Worm (Caenorhabditis elegans) whole organism, late embryonic: Measurements from ENCODE around the gene C02H6.1.

Source experiments
- C08G9.2 ChIP-seq: sonication (generic microtip); optimal IDR thresholded peaks from 2 replicates; lab custom pipeline; 2016; ENCODE audit warnings: mild to moderate bottlenecking, missing genetic modification characterization, moderate library complexity, missing compliant biosample characterization
- C38D4.7 ChIP-seq: fragments of 200-800 bp; sonication (Bioruptor generic); optimal IDR thresholded peaks from 2 replicates; lab custom pipeline; 2018; ENCODE audit warnings: mild to moderate bottlenecking, missing genetic modification characterization, moderate library complexity, missing compliant biosample characterization
- F13H6.1 ChIP-seq: sonication (generic microtip); optimal IDR thresholded peaks from 2 replicates; lab custom pipeline; 2016; ENCODE audit warnings: missing genetic modification characterization, missing compliant biosample characterization
- K09A11.1 ChIP-seq: sonication (generic microtip); optimal IDR thresholded peaks from 2 replicates; lab custom pipeline; 2017; ENCODE audit warnings: antibody characterized with exemption, mild to moderate bottlenecking, missing genetic modification characterization, missing compliant biosample characterization; ENCODE audit not compliant: insufficient read depth
- T23F11.4 ChIP-seq: fragments of 200-800 bp; sonication (Bioruptor generic); optimal IDR thresholded peaks from 2 replicates; lab custom pipeline; 2018; ENCODE audit warnings: mild to moderate bottlenecking, missing genetic modification characterization, missing compliant biosample characterization
- ceh-14 ChIP-seq: sonication (generic microtip); optimal IDR thresholded peaks from 2 replicates; lab custom pipeline; 2016; ENCODE audit warnings: missing genotype, missing genetic modification characterization, missing compliant biosample characterization
- ceh-18 ChIP-seq: sonication (generic microtip); optimal IDR thresholded peaks from 2 replicates; lab custom pipeline; 2016; ENCODE audit warnings: missing genetic modification characterization, missing compliant biosample characterization
- ceh-2 ChIP-seq: sonication (generic microtip); optimal IDR thresholded peaks from 2 replicates; lab custom pipeline; 2016; ENCODE audit warnings: missing genotype, missing genetic modification characterization, missing compliant biosample characterization
- ceh-22 ChIP-seq: sonication (generic microtip); optimal IDR thresholded peaks from 2 replicates; lab custom pipeline; 2017; ENCODE audit warnings: missing biosample characterization, missing genetic modification characterization
- ceh-24 ChIP-seq: sonication (generic microtip); optimal IDR thresholded peaks from 2 replicates; lab custom pipeline; 2016; ENCODE audit warnings: mild to moderate bottlenecking, missing genetic modification characterization, missing compliant biosample characterization
- ceh-30 ChIP-seq: fragments of 150-350 bp; optimal IDR thresholded peaks from 2 replicates; lab custom pipeline; 2014; ENCODE audit warnings: missing biosample characterization, missing genetic modification characterization
- ceh-6 ChIP-seq: fragments of 200-800 bp; sonication (Bioruptor generic); optimal IDR thresholded peaks from 2 replicates; lab custom pipeline; 2018; ENCODE audit warnings: mild to moderate bottlenecking, missing genetic modification characterization, missing compliant biosample characterization
- che-1 ChIP-seq: sonication (generic microtip); optimal IDR thresholded peaks from 2 replicates; lab custom pipeline; 2016; ENCODE audit warnings: mild to moderate bottlenecking, missing genetic modification characterization, missing compliant biosample characterization
- dmd-4 ChIP-seq: sonication (generic microtip); optimal IDR thresholded peaks from 2 replicates; lab custom pipeline; 2016; ENCODE audit warnings: borderline replicate concordance, missing genetic modification characterization, missing compliant biosample characterization
- dve-1 ChIP-seq: sonication (generic microtip); optimal IDR thresholded peaks from 2 replicates; lab custom pipeline; 2017; ENCODE audit warnings: antibody characterized with exemption, mild to moderate bottlenecking, missing genetic modification characterization, missing compliant biosample characterization
- eyg-1 ChIP-seq: sonication (generic microtip); optimal IDR thresholded peaks from 2 replicates; lab custom pipeline; 2016; ENCODE audit warnings: missing genotype, missing genetic modification characterization, missing compliant biosample characterization
- fkh-6 ChIP-seq: sonication (generic microtip); optimal IDR thresholded peaks from 2 replicates; lab custom pipeline; 2016; ENCODE audit warnings: missing genetic modification characterization, missing compliant biosample characterization
- gmeb-2 ChIP-seq: sonication (generic microtip); optimal IDR thresholded peaks from 2 replicates; lab custom pipeline; 2016; ENCODE audit warnings: missing genetic modification characterization, inconsistent platforms, missing compliant biosample characterization
- hlh-15 ChIP-seq: sonication (generic microtip); optimal IDR thresholded peaks from 2 replicates; lab custom pipeline; 2016; ENCODE audit warnings: missing genetic modification characterization, missing compliant biosample characterization
- hlh-30 ChIP-seq: sonication (generic microtip); optimal IDR thresholded peaks from 2 replicates; lab custom pipeline; 2017; ENCODE audit warnings: antibody characterized with exemption, missing genetic modification characterization, missing compliant biosample characterization; ENCODE audit not compliant: insufficient read depth
- lin-11 ChIP-seq: fragments of 200-800 bp; sonication (Bioruptor generic); optimal IDR thresholded peaks from 2 replicates; lab custom pipeline; 2018; ENCODE audit warnings: mild to moderate bottlenecking, missing genetic modification characterization, missing compliant biosample characterization
- mec-3 ChIP-seq: sonication (generic microtip); optimal IDR thresholded peaks from 2 replicates; lab custom pipeline; 2016; ENCODE audit warnings: borderline replicate concordance, missing genetic modification characterization, missing compliant biosample characterization
- nfya-1 ChIP-seq: sonication (generic microtip); optimal IDR thresholded peaks from 2 replicates; lab custom pipeline; 2017; ENCODE audit warnings: missing genetic modification characterization, mild to moderate bottlenecking, missing compliant biosample characterization, antibody characterized with exemption, moderate library complexity
- nhr-11 ChIP-seq: fragments of 150-350 bp; optimal IDR thresholded peaks from 2 replicates; lab custom pipeline; 2014; ENCODE audit warnings: missing biosample characterization, missing genetic modification characterization
- pag-3 ChIP-seq: sonication (generic microtip); optimal IDR thresholded peaks from 2 replicates; lab custom pipeline; 2016; ENCODE audit warnings: missing compliant biosample characterization, missing genetic modification characterization, borderline replicate concordance
- pha-4 ChIP-seq: fragments of 150-350 bp; optimal IDR thresholded peaks from 2 replicates; lab custom pipeline; 2018; ENCODE audit warnings: missing biosample characterization, missing genetic modification reagents, missing genetic modification characterization
- pqm-1 ChIP-seq: sonication (generic microtip); optimal IDR thresholded peaks from 2 replicates; lab custom pipeline; 2016; ENCODE audit warnings: missing genetic modification characterization, missing compliant biosample characterization
- pros-1 ChIP-seq: fragments of 150-350 bp; optimal IDR thresholded peaks from 2 replicates; lab custom pipeline; 2014; ENCODE audit warnings: missing biosample characterization, missing genetic modification reagents, missing genetic modification characterization
- ref-2 ChIP-seq: sonication (generic microtip); optimal IDR thresholded peaks from 2 replicates; lab custom pipeline; 2016; ENCODE audit warnings: missing genetic modification characterization, missing compliant biosample characterization
- rnt-1 ChIP-seq: sonication (generic microtip); optimal IDR thresholded peaks from 2 replicates; lab custom pipeline; 2016; ENCODE audit warnings: missing genetic modification characterization, missing compliant biosample characterization
- sox-4 ChIP-seq: sonication (generic microtip); optimal IDR thresholded peaks from 2 replicates; lab custom pipeline; 2017; ENCODE audit warnings: mild to moderate bottlenecking, missing genetic modification characterization, inconsistent platforms, missing compliant biosample characterization
- tbx-2 ChIP-seq: sonication (generic microtip); optimal IDR thresholded peaks from 2 replicates; lab custom pipeline; 2016; ENCODE audit warnings: missing genetic modification characterization, missing compliant biosample characterization
- ttx-3 ChIP-seq: sonication (generic microtip); optimal IDR thresholded peaks from 2 replicates; lab custom pipeline; 2016; ENCODE audit warnings: missing genetic modification reagents, missing genetic modification characterization, missing compliant biosample characterization
- unc-3 ChIP-seq, 2 experiments: fragments of 200-800 bp in 1 of 2; sonication (Bioruptor generic) in 1 of 2; sonication (generic microtip) in 1 of 2; conservative IDR thresholded peaks in 1 of 2; optimal IDR thresholded peaks in 1 of 2; 2 replicates each; pipeline versions ENCODE4 v1.3.6 to Lab custom; 2016 to 2022; ENCODE audit warnings: missing compliant biosample characterization in 2 of 2, missing genetic modification characterization in 2 of 2, missing genetic modification reagents in 1 of 2
- unc-42 ChIP-seq: sonication (generic microtip); optimal IDR thresholded peaks from 2 replicates; lab custom pipeline; 2016; ENCODE audit warnings: missing genotype, missing genetic modification characterization, missing compliant biosample characterization
- unc-55 ChIP-seq: sonication (generic microtip); optimal IDR thresholded peaks from 2 replicates; lab custom pipeline; 2017; ENCODE audit warnings: missing biosample characterization, missing genetic modification reagents, missing genetic modification characterization
- unc-86 ChIP-seq: sonication (generic microtip); optimal IDR thresholded peaks from 2 replicates; lab custom pipeline; 2016; ENCODE audit warnings: missing genetic modification characterization, missing compliant biosample characterization
- zip-5 ChIP-seq: sonication (generic microtip); optimal IDR thresholded peaks from 2 replicates; lab custom pipeline; 2016; ENCODE audit warnings: missing genetic modification characterization, missing compliant biosample characterization

C02H6.1 gene

DNA sequence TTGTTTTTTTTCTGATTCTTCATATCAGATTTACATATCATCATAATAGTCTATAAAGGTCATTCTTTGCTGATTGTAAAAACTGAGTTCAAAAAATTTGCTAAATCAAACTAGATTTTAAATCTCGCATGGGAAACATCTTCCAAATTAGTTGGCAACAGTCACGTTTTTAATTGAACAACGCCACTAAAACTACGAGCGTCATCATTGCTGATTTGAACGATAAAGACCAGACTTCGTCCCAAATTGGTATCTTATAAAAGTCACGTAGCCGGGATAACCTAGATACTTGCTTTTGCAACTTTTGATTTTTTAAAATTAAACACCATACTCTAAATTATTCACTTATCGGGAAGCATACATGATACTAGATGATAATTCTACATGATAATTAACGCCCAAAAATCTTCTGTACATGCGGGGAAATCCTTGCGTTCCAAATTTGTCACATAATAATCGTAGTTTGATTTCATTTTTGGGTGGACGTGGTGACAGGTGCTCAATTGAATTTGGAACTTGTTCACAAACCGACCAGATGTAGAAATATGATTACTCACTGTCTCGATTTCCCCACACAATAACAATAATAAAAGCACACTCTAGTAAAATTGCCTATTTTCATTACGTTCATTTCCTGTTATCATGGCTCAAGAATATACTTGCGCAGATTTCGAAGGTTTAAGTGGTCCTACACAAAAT, 27.5 kb upstream of the C02H6.1 start, which contains the start of gene srw-67:
srw-67 (plus strand) TSS at position 643 of the 699 bp plus-strand sequence.
- TF ChIP-seq pqm-1 (tag; lab: Kevin White, UChicago) (no peak), rnt-1 (tag; lab: Kevin White, UChicago) (no peak), ceh-22 (tag; lab: Kevin White, UChicago) (no peak), ceh-24 (no peak), unc-86 (tag; lab: Kevin White, UChicago) (no peak), sox-4 (no peak), pag-3 (no peak), che-1 (no peak), hlh-30 (tag; lab: Kevin White, UChicago) (no peak), ceh-14 (tag; lab: Kevin White, UChicago) (no peak), gmeb-2 (no peak), ceh-2 (no peak), ref-2 (tag; lab: Kevin White, UChicago) (no peak), lin-11 (tag; lab: Kevin White, UChicago) (no peak), pros-1 (tag; lab: Kevin White, UChicago) (no peak), unc-3 (GFP tag; conservative IDR thresholded peaks at IDR 0.05; lab: Robert Waterston, UW) (no peak), unc-3 (tag; optimal IDR thresholded peaks at IDR 0.05; lab: Kevin White, UChicago) (no peak), T23F11.4 (no peak), ceh-6 (GFP tag; lab: Kevin White, UChicago) (no peak), pha-4 (no peak)

DNA sequence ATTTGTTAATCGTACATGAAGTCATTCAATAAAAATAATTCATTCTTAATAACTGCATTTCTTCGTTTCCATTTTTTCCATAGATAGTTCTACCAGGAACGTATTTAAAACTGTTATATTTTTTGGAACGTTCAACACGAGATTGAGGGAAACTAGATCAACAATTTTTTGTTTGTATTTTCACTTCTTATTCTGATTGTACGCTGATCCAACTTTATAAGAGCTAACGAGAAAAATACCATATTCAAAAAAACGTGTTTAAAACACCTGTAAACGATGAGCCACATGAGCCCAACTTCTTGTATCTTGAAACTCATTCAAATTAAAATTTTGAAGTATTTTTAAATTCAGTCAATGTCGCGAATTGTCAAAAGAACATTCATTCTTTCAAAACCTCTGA, 26.9 kb upstream of the C02H6.1 start:
- TF ChIP-seq nfya-1: no peak
- no peak for TF ChIP-seq ref-2 (tag; lab: Kevin White, UChicago)
- TF ChIP-seq ceh-18 (tag; lab: Kevin White, UChicago): no peak
- no peak for TF ChIP-seq tbx-2 (tag; lab: Kevin White, UChicago)
- no peak for TF ChIP-seq fkh-6
- no peak for TF ChIP-seq nhr-11 (tag; lab: Kevin White, UChicago)
- no peak for TF ChIP-seq eyg-1
- no peak for TF ChIP-seq ceh-22 (tag; lab: Kevin White, UChicago)
- TF ChIP-seq, all 69 proteins: peak for 0

DNA sequence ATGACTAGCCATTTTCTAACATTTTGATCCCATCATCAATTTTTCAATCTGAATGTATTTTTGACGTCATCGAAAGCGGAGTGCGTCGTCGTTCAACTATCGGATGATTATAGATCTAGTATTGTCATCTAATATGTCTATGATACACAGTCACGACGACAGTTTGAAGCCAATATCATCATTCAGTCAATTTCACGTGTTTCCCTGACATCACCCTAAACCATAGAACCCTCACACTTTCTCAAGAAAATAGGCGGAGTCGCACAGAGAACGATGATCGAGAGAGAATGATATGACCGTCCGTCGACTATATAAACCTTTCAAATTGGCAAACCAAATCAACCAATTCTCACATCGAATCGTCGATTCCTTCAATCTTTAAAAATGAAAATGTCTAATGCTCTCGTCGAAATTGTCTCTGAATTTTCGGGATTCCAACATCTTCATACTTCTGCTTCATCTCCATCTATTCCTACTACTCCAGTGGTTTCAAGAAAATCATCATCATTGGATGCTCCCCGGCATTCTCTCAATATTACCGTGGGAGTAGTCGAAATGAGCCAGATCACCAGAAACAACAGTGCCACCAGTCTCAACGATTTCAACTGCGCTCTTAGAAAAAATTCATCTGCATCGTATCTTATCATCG, 26.2 kb upstream of the C02H6.1 start, which contains the start of gene F18E3.13:
F18E3.13 (plus strand) TSS at position 385 of the 649 bp plus-strand sequence.
- TF ChIP-seq unc-55 (GFP tag; lab: Kevin White, UChicago): no peak
- no peak for TF ChIP-seq hlh-30 (tag; lab: Kevin White, UChicago)
- no peak for TF ChIP-seq unc-86 (tag; lab: Kevin White, UChicago)
- TF ChIP-seq C38D4.7 (GFP tag; lab: Kevin White, UChicago): no peak

DNA sequence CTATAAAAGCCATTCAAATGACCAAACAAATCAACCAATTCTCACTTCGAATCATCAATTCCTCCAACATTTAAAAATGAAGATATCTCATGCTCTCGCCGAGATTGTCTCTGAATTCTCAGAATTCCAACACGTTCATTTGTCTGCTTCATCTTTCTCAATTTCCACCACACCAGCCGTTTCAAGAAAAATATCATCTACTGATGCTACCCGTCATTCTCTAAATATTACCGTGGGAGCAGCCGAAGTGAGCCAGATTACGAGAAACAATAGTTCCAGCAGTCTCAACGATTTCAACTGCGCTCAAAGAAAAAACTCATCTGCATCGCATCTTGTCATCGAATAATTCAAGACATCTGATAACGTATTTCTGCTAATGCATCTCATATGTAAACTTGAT, 25.2 kb upstream of the C02H6.1 start, which contains the start of gene F18E3.12:
F18E3.12 (plus strand) TSS at position 77 of the 400 bp plus-strand sequence.
- TF ChIP-seq K09A11.1 (tag; lab: Kevin White, UChicago): no peak
- TF ChIP-seq ceh-22 (tag; lab: Kevin White, UChicago): no peak
- TF ChIP-seq C38D4.7 (GFP tag; lab: Kevin White, UChicago): no peak
- TF ChIP-seq rnt-1 (tag; lab: Kevin White, UChicago): no peak
- TF ChIP-seq zip-5 (tag; lab: Kevin White, UChicago): no peak
- no peak for TF ChIP-seq mec-3 (tag; lab: Kevin White, UChicago)
- no peak for TF ChIP-seq F13H6.1
- no peak for TF ChIP-seq ttx-3
- no peak for TF ChIP-seq unc-42 (tag; lab: Kevin White, UChicago)
- no peak for TF ChIP-seq ceh-30 (tag; lab: Kevin White, UChicago)
- no peak for TF ChIP-seq unc-86 (tag; lab: Kevin White, UChicago)
- TF ChIP-seq dmd-4 (tag; lab: Kevin White, UChicago): no peak
- no peak for TF ChIP-seq dve-1 (tag; lab: Kevin White, UChicago)
- no peak for TF ChIP-seq C08G9.2
- no peak for TF ChIP-seq hlh-15
